Fruit fly (Drosophila melanogaster): ENCODE measurements around the gene CG1265.

The CG1265 gene

dm6 chr3L:4286784-4287183 is 32.2 kb downstream of the CG1265 start, which contains the start of gene TfIIEbeta (continued):
- no peak for TF ChIP-seq CG5180 (GFP tag; optimal IDR thresholded peaks at IDR 0.05)
- TF ChIP-seq CG12236 (GFP tag; optimal IDR thresholded peaks at IDR 0.05): no peak
- TF ChIP-seq hkb (optimal IDR thresholded peaks at IDR 0.05): no peak
- TF ChIP-seq hkb (GFP tag; IDR thresholded peaks at IDR 0.05): peak; percentile 39; the same call in 1 of the 2 replicates
- no peak for TF ChIP-seq Mad (GFP tag; optimal IDR thresholded peaks at IDR 0.05)
- TF ChIP-seq kay (GFP tag; optimal IDR thresholded peaks at IDR 0.05): no peak
- TF ChIP-seq CG14860 (GFP tag; IDR thresholded peaks at IDR 0.05; ENCODE audit: partially characterized antibody): no peak
- TF ChIP-seq CG7928 (GFP tag; optimal IDR thresholded peaks at IDR 0.05): peak; percentile 95
- no peak for TF ChIP-seq Dbx (GFP tag; IDR thresholded peaks at IDR 0.05)
- TF ChIP-seq yki (optimal IDR thresholded peaks at IDR 0.05): no peak
- peak; percentile 44 for TF ChIP-seq CG10979 (tag; optimal IDR thresholded peaks at IDR 0.05)
- no peak for TF ChIP-seq eyg (GFP tag; optimal IDR thresholded peaks at IDR 0.05)
- no peak for TF ChIP-seq ro (GFP tag; IDR thresholded peaks at IDR 0.05)
- no peak for TF ChIP-seq CG6689 (GFP tag; IDR thresholded peaks at IDR 0.05)
- no peak for TF ChIP-seq gsb (GFP tag; IDR thresholded peaks at IDR 0.05)
- no peak for TF ChIP-seq ken (GFP tag; IDR thresholded peaks at IDR 0.05)
- no peak for TF ChIP-seq CG10462 (GFP tag; optimal IDR thresholded peaks at IDR 0.05)
- no peak for TF ChIP-seq CG5953 (GFP tag; IDR thresholded peaks at IDR 0.05)
- TF ChIP-seq Sry-δ (GFP tag; optimal IDR thresholded peaks at IDR 0.05): no peak
- no peak for TF ChIP-seq CG7556 (GFP tag; optimal IDR thresholded peaks at IDR 0.05)
- TF ChIP-seq CG8359 (GFP tag; optimal IDR thresholded peaks at IDR 0.05; ENCODE audit: borderline replicate concordance): no peak
- TF ChIP-seq sd (tag; optimal IDR thresholded peaks at IDR 0.05): peak; percentile 73
- TF ChIP-seq Gug (GFP tag; IDR thresholded peaks at IDR 0.05): no peak
- TF ChIP-seq Atf6 (GFP tag; IDR thresholded peaks at IDR 0.05): no peak
- no peak for TF ChIP-seq Dad (GFP tag; optimal IDR thresholded peaks at IDR 0.05)
- no peak for TF ChIP-seq CG3065 (GFP tag; optimal IDR thresholded peaks at IDR 0.05)
- TF ChIP-seq CG15479 (GFP tag; optimal IDR thresholded peaks at IDR 0.05): no peak
- TF ChIP-seq CG1024 (GFP tag; IDR thresholded peaks at IDR 0.05): no peak
- TF ChIP-seq tll (GFP tag; optimal IDR thresholded peaks at IDR 0.05): no peak
- peak; percentile 59 for TF ChIP-seq stwl (tag; optimal IDR thresholded peaks at IDR 0.05)
- TF ChIP-seq bigmax (GFP tag; optimal IDR thresholded peaks at IDR 0.05): no peak
- no peak for TF ChIP-seq CG10565 (GFP tag; optimal IDR thresholded peaks at IDR 0.05)
- TF ChIP-seq Jarid2 (GFP tag; optimal IDR thresholded peaks at IDR 0.05): no peak
- TF ChIP-seq pnt (GFP tag; optimal IDR thresholded peaks at IDR 0.05): no peak
- no peak for TF ChIP-seq CG6175 (GFP tag; IDR thresholded peaks at IDR 0.05)
- TF ChIP-seq ase (GFP tag; IDR thresholded peaks at IDR 0.05): no peak
- TF ChIP-seq unc-4 (GFP tag; IDR thresholded peaks at IDR 0.05; ENCODE audit: partially characterized antibody): no peak
- TF ChIP-seq chn (GFP tag; optimal IDR thresholded peaks at IDR 0.05): no peak
- TF ChIP-seq CrebB (tag; optimal IDR thresholded peaks at IDR 0.05): no peak
- TF ChIP-seq scrt (GFP tag; optimal IDR thresholded peaks at IDR 0.05): peak; percentile 57
- no peak for TF ChIP-seq dmrt99B (tag; optimal IDR thresholded peaks at IDR 0.05)
- peak; percentile 8 for TF ChIP-seq CG13775 (GFP tag; optimal IDR thresholded peaks at IDR 0.05)
- TF ChIP-seq row (GFP tag; IDR thresholded peaks at IDR 0.05): peak; percentile 82
- no peak for TF ChIP-seq CG1603 (tag; optimal IDR thresholded peaks at IDR 0.05)
- no peak for TF ChIP-seq NfI (GFP tag; optimal IDR thresholded peaks at IDR 0.05)
- no peak; the same call in 1 of the 2 replicates for TF ChIP-seq CG31441 (GFP tag; IDR thresholded peaks at IDR 0.05)
- TF ChIP-seq Atf3 (GFP tag; optimal IDR thresholded peaks at IDR 0.05): no peak
- no peak for TF ChIP-seq CG33557 (GFP tag; optimal IDR thresholded peaks at IDR 0.05)
- TF ChIP-seq sna (GFP tag; IDR thresholded peaks at IDR 0.05; ENCODE audit: partially characterized antibody): peak; percentile 45; the same call in 1 of the 2 replicates
- peak; percentile 42 for TF ChIP-seq CoRest (tag; optimal IDR thresholded peaks at IDR 0.05)
- TF ChIP-seq CG16815 (GFP tag; optimal IDR thresholded peaks at IDR 0.05): no peak
- TF ChIP-seq tin (GFP tag; optimal IDR thresholded peaks at IDR 0.05): no peak
